Worm (Caenorhabditis elegans): ENCODE measurements around the gene pho-11.
A peak's percentile ranks its signal among the peaks of the same experiment; 100 is the strongest.

Gene pho-11

DNA sequence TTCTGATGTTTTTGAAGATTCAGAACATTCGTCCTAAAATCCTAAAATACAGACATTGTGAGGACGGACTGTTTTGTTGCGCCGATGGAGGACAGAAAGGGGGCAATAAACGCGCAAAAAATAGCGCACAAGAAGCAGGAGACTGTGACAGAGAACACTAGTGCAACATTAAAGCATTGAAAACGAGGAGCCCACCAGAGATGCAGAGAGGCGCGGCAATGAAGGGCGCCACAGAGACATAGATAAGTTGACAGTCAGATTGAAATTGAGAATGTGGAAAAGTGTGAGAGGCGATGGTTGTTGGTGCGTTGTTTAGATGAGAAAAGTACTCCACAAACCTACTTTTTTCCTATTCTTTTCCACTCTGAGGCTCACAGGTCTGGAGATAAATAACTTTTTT lies 43.3 kb downstream of the pho-11 start, which contains the start of gene aakg-5 (continued):
- peak; percentile 90 for TF ChIP-seq nfya-1 (tag; optimal IDR thresholded peaks at IDR 0.05; ENCODE audit: insufficient read depth)
- no peak for TF ChIP-seq nhr-237 (tag; optimal IDR thresholded peaks at IDR 0.05)
- TF ChIP-seq nhr-12 (tag; optimal IDR thresholded peaks at IDR 0.05): no peak
- TF ChIP-seq elt-3 (tag; optimal IDR thresholded peaks at IDR 0.05): peak in 1 of 3 experiments; percentile 21
- no peak for TF ChIP-seq ZK546.5 (tag; optimal IDR thresholded peaks at IDR 0.05)
- TF ChIP-seq egl-27 (tag; optimal IDR thresholded peaks at IDR 0.05): peak; percentile 56
- peak; percentile 93 for TF ChIP-seq pqm-1 (tag; optimal IDR thresholded peaks at IDR 0.05)
- TF ChIP-seq jun-1 (tag; optimal IDR thresholded peaks at IDR 0.05): peak; percentile 84

DNA sequence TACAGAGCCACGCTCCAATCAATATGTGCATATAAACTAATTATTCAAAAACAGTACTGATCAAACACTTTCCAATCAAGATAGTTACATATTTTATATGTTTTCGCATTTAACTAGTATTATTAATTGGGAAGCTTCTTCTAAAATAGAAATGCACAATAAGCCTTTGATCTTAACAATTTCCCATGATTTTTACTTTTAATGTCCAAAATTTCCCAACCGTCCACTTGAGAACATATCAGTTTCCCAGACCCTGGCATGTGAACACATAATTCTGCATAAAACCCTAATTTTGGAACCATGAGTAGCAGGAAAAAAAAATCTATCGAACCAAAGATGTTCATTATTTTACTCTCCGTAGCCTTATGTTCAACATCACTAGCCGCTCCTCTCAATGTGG lies 44.8 kb downstream of the pho-11 start, which contains the start of gene R53.8:
R53.8 (plus strand) TSS at position 301 of the 400 bp plus-strand sequence.
- no peak for TF ChIP-seq ztf-4 (tag; optimal IDR thresholded peaks at IDR 0.05)
- TF ChIP-seq fkh-10 (GFP tag; optimal IDR thresholded peaks at IDR 0.05): no peak
- TF ChIP-seq ama-1 (optimal IDR thresholded peaks at IDR 0.05): no peak
- no peak for TF ChIP-seq R02D3.7 (tag; optimal IDR thresholded peaks at IDR 0.05)
- no peak for TF ChIP-seq lin-39 (tag; optimal IDR thresholded peaks at IDR 0.05)
- TF ChIP-seq pqm-1 (tag; optimal IDR thresholded peaks at IDR 0.05): no peak
- TF ChIP-seq ceh-82 (tag; optimal IDR thresholded peaks at IDR 0.05): no peak
- TF ChIP-seq nhr-76 (tag; optimal IDR thresholded peaks at IDR 0.05): no peak
- TF ChIP-seq elt-3 (tag; optimal IDR thresholded peaks at IDR 0.05): no peak
- TF ChIP-seq nhr-43 (tag; optimal IDR thresholded peaks at IDR 0.05; ENCODE audit: poor library complexity, severe bottlenecking): no peak

DNA sequence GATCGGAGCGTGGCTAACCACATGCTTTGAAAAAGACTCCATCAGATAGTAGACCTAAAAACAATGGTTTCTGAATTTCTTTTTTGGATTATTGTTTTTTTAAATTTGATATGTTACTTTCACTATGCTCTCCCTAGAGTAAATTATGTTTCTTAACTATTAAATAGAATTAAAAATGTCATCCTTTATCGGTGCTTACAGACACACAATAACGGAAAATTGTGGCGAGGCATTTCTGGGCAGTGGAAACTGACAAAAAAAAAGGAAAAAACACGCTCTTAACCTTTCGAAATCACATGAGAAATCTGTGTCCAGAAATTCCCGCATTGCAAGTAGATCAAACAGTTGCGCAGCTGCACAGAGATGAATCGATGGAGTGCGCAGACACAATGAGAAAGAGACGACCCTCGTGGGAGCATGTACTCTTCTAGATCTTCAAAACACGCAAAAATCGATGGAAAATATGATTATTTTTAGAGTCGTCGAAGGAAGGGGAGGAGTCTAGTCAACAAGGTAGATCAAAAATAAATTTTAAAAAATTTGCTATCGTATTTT lies 48.5 kb downstream of the pho-11 start, which contains the start of gene ZK892.6:
ZK892.6 (minus strand) TSS at position 51 of the 555 bp plus-strand sequence.
- no peak for TF ChIP-seq zag-1 (tag; optimal IDR thresholded peaks at IDR 0.05)
- TF ChIP-seq egl-27 (tag; optimal IDR thresholded peaks at IDR 0.05): no peak
- no peak for TF ChIP-seq fkh-10 (GFP tag; optimal IDR thresholded peaks at IDR 0.05)
- no peak for TF ChIP-seq nhr-23 (tag; optimal IDR thresholded peaks at IDR 0.05)
- no peak for TF ChIP-seq tbx-2 (tag; optimal IDR thresholded peaks at IDR 0.05)
- TF ChIP-seq egl-5 (tag; optimal IDR thresholded peaks at IDR 0.05): no peak
- TF ChIP-seq sea-2 (GFP tag; optimal IDR thresholded peaks at IDR 0.05): no peak
- TF ChIP-seq skn-1 (tag; optimal IDR thresholded peaks at IDR 0.05): no peak
- TF ChIP-seq nhr-25 (tag; optimal IDR thresholded peaks at IDR 0.05): no peak
- TF ChIP-seq nhr-11 (tag; optimal IDR thresholded peaks at IDR 0.05): no peak
- no peak for TF ChIP-seq mml-1 (tag; optimal IDR thresholded peaks at IDR 0.05)
- TF ChIP-seq ZK546.5 (tag; optimal IDR thresholded peaks at IDR 0.05): no peak
- TF ChIP-seq hmg-11 (tag; optimal IDR thresholded peaks at IDR 0.05): no peak
- no peak for TF ChIP-seq nhr-43 (tag; optimal IDR thresholded peaks at IDR 0.05; ENCODE audit: poor library complexity, severe bottlenecking)
- no peak for TF ChIP-seq nhr-237 (tag; optimal IDR thresholded peaks at IDR 0.05)

DNA sequence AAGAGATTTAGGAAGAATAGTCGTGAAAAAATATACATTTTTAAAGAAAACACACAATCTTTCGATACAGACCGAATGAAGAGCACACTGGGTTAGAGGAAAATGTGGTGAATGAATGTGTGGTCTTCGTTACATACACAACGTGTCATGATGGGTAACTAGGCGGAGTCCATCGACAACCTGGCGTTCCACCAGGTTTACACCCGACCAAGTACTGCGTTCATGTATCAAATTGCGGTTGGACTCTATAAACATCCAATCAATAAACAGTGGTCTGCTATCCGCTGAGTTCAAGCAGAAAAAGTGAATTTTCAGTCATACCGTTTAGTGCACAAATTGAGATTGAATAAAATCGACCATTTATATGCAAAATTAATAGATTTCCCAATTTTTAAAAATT lies 50.1 kb downstream of the pho-11 start, which contains the start of gene sdz-38:
sdz-38 (minus strand) TSS at position 101 of the 400 bp plus-strand sequence.
- TF ChIP-seq ceh-9 (tag; optimal IDR thresholded peaks at IDR 0.05) (no peak), skn-1 (tag; optimal IDR thresholded peaks at IDR 0.05) (no peak), nhr-237 (tag; optimal IDR thresholded peaks at IDR 0.05) (no peak), fkh-10 (GFP tag; optimal IDR thresholded peaks at IDR 0.05) (no peak), nhr-77 (tag; optimal IDR thresholded peaks at IDR 0.05) (no peak), elt-1 (tag; optimal IDR thresholded peaks at IDR 0.05) (no peak), tbx-2 (tag; optimal IDR thresholded peaks at IDR 0.05) (no peak), zag-1 (tag; optimal IDR thresholded peaks at IDR 0.05) (no peak), lsy-12 (tag; optimal IDR thresholded peaks at IDR 0.05) (no peak), nfya-1 (tag; optimal IDR thresholded peaks at IDR 0.05; ENCODE audit: insufficient read depth) (no peak), hmg-11 (tag; optimal IDR thresholded peaks at IDR 0.05) (no peak), ama-1 (optimal IDR thresholded peaks at IDR 0.05) (no peak), egl-27 (tag; optimal IDR thresholded peaks at IDR 0.05) (no peak), mml-1 (tag; optimal IDR thresholded peaks at IDR 0.05) (no peak), nhr-11 (tag; optimal IDR thresholded peaks at IDR 0.05) (no peak), nhr-25 (tag; optimal IDR thresholded peaks at IDR 0.05) (no peak)

DNA sequence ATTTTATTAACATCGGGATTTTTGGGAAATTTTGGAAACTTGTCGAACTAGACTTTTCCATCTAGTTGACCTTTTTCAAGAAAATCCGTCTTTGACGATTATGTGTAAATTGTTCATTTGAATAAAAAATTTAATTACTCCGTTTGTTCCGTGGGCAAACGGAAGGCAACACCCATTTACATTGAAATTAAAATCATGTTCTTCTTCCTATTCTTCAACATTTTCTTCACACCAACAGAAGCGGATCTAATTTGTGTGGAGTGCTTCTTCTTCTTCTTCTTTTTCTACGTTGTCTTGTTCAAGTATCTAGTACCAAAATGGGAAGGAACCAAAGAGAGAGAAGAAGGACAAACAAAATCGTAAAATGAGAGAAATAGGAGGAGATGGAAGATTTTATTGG lies 50.8 kb downstream of the pho-11 start:
- no peak for TF ChIP-seq nhr-11 (tag; optimal IDR thresholded peaks at IDR 0.05)
- no peak for TF ChIP-seq daf-12 (tag; optimal IDR thresholded peaks at IDR 0.05)
- TF ChIP-seq nhr-237 (tag; optimal IDR thresholded peaks at IDR 0.05): no peak

All from whole organism, L3 larva.